Worm (Caenorhabditis elegans) whole organism, late embryonic: ENCODE measurements around the gene cdr-2.

ENCODE experiments used
- ceh-24 ChIP-seq: sonication (generic microtip); optimal IDR thresholded peaks from 2 replicates; lab custom pipeline; 2016; ENCODE audit warnings: mild to moderate bottlenecking, missing genetic modification characterization, missing compliant biosample characterization
- hlh-30 ChIP-seq: sonication (generic microtip); optimal IDR thresholded peaks from 2 replicates; lab custom pipeline; 2017; ENCODE audit warnings: antibody characterized with exemption, missing genetic modification characterization, missing compliant biosample characterization; ENCODE audit not compliant: insufficient read depth
- nhr-11 ChIP-seq: fragments of 150-350 bp; optimal IDR thresholded peaks from 2 replicates; lab custom pipeline; 2014; ENCODE audit warnings: missing biosample characterization, missing genetic modification characterization
- pha-2 ChIP-seq: sonication (generic microtip); optimal IDR thresholded peaks from 2 replicates; lab custom pipeline; 2017; ENCODE audit warnings: mild to moderate bottlenecking, missing genetic modification characterization, missing compliant biosample characterization
- unc-3 ChIP-seq, 2 experiments: fragments of 200-800 bp in 1 of 2; sonication (Bioruptor generic) in 1 of 2; sonication (generic microtip) in 1 of 2; conservative IDR thresholded peaks in 1 of 2; optimal IDR thresholded peaks in 1 of 2; 2 replicates each; pipeline versions ENCODE4 v1.3.6 to Lab custom; 2016 to 2022; ENCODE audit warnings: missing compliant biosample characterization in 2 of 2, missing genetic modification characterization in 2 of 2, missing genetic modification reagents in 1 of 2

- TF ChIP-seq hlh-30 (tag; lab: Kevin White, UChicago) (no peak), ceh-24 (no peak), unc-3 (GFP tag; conservative IDR thresholded peaks at IDR 0.05; lab: Robert Waterston, UW) (no peak), unc-3 (tag; optimal IDR thresholded peaks at IDR 0.05; lab: Kevin White, UChicago) (no peak), pha-2 (tag; lab: Kevin White, UChicago) (no peak), nhr-11 (tag; lab: Kevin White, UChicago) (no peak)
Measured at ce11 chrV:12462908-12463307, 47.4 kb upstream of the cdr-2 start, which contains the start of gene egl-10.
